Fruit fly (Drosophila melanogaster) whole organism, pupa: ENCODE results near the gene Arl1.

Source experiments
- CG10348 ChIP-seq: fragments of 200-800 bp; sonication (Bioruptor generic); IDR thresholded peaks from 2 replicates; pipeline ENCODE4 v1.3.6; 2022; ENCODE audit warnings: missing biosample characterization, missing genetic modification characterization
- D1 ChIP-seq: fragments of 200-800 bp; sonication (Bioruptor generic); optimal IDR thresholded peaks from 2 replicates; lab custom pipeline; 2018; ENCODE audit warnings: missing biosample characterization, mild to moderate bottlenecking, missing genetic modification characterization, moderate library complexity
- Pif1A ChIP-seq: fragments of 200-800 bp; sonication (Bioruptor generic); optimal IDR thresholded peaks from 3 replicates; lab custom pipeline; 2016; ENCODE audit warnings: missing biosample characterization, missing genetic modification characterization
- Pif1B ChIP-seq: fragments of 200-800 bp; sonication (Bioruptor generic); optimal IDR thresholded peaks from 3 replicates; lab custom pipeline; 2016; ENCODE audit warnings: missing biosample characterization, missing genetic modification characterization

- TF ChIP-seq Pif1B (no peak), Pif1A (GFP tag; lab: Kevin White, UChicago) (no peak), CG10348 (GFP tag; lab: Robert Waterston, UW) (no peak), D1 (no peak)
Measured at dm6 chr3L:16013198-16013982, 30.5 kb downstream of the Arl1 start.
